Worm (Caenorhabditis elegans) whole organism, mixed stage, embryonic: Measurements from ENCODE around the gene D2045.5.

Experiments used
- elt-1 ChIP-seq: sonication (generic microtip); optimal IDR thresholded peaks from 2 replicates; lab custom pipeline; 2017; ENCODE audit warnings: missing genetic modification characterization, mild to moderate bottlenecking, missing compliant biosample characterization, antibody characterized with exemption, moderate library complexity, borderline replicate concordance; ENCODE audit not compliant: insufficient read depth
- elt-3 ChIP-seq: fragments of 150-350 bp; optimal IDR thresholded peaks from 2 replicates; lab custom pipeline; 2014; ENCODE audit warnings: missing biosample characterization, missing genetic modification characterization
- nhr-237 ChIP-seq: fragments of 150-350 bp; optimal IDR thresholded peaks from 2 replicates; lab custom pipeline; 2014; ENCODE audit warnings: missing biosample characterization, missing genetic modification characterization
- nhr-28 ChIP-seq: fragments of 150-350 bp; optimal IDR thresholded peaks from 2 replicates; lab custom pipeline; 2014; ENCODE audit warnings: missing biosample characterization, missing genetic modification characterization
- nhr-76 ChIP-seq: sonication (generic microtip); optimal IDR thresholded peaks from 2 replicates; lab custom pipeline; 2017; ENCODE audit warnings: missing biosample characterization, missing genetic modification characterization
- sptf-1 ChIP-seq: sonication (generic microtip); optimal IDR thresholded peaks from 2 replicates; lab custom pipeline; 2017; ENCODE audit warnings: mild to moderate bottlenecking, missing genetic modification characterization, moderate library complexity, missing compliant biosample characterization
- unc-62 ChIP-seq: fragments of 150-350 bp; optimal IDR thresholded peaks from 2 replicates; lab custom pipeline; 2014; ENCODE audit warnings: missing biosample characterization, missing genetic modification reagents, missing genetic modification characterization
- ztf-11 ChIP-seq: fragments of 150-350 bp; optimal IDR thresholded peaks from 2 replicates; lab custom pipeline; 2014; ENCODE audit warnings: missing biosample characterization, missing genetic modification characterization

DNA sequence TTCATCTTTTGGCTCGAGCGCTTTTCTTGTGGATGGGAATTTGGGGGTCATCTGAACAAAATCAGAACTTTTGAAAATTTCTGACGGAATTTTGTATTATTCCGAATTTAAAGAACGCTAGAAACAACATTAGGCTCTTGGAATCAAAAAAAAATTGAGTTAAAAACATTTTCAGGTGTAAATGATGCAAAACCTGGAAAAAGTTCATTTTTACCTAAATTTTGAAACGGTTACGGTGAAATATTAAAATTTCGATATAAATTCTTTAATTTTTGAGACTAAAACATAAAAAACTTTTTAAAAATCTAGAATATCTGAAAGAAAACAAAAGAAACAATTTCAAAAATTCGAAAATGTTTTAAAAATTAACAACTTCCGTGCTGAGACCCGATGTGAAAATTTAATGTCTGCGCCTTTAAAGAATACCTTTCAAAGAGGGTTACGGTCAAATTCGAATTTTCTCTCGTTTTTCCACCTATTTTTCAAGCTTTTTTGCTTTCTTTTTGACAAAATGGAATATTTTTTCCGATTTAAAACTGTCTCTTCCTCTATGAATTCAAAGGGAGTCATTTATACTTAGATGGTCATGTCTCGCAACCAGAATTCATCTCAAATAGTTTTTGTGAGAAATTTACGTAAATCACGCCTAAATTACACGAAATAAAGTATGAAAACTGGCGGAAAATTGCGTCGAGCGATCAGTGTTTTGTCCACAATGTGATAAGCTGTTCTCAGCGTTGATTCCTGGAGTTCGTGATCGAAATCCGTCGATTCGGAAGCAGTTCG lies 26.9 kb downstream of the D2045.5 start, which contains the start of the genes H04D03.2 and ecps-2:
- TF ChIP-seq sptf-1 (tag; lab: Kevin White, UChicago), result no peak
- no peak for TF ChIP-seq nhr-28 (tag; lab: Kevin White, UChicago)
- TF ChIP-seq elt-1 (tag; lab: Kevin White, UChicago), result no peak
- no peak for TF ChIP-seq nhr-76 (tag; lab: Kevin White, UChicago)
- no peak for TF ChIP-seq ztf-11 (tag; lab: Kevin White, UChicago)
- TF ChIP-seq nhr-237 (tag; lab: Kevin White, UChicago), result no peak
- TF ChIP-seq unc-62 (GFP tag; lab: Kevin White, UChicago), result no peak
- no peak for TF ChIP-seq elt-3 (tag; lab: Kevin White, UChicago)
